Fruit fly (Drosophila melanogaster) whole organism, embryonic: ENCODE data around the gene Ugt49B2.

Source experiments
- Atf6 ChIP-seq: fragments of 200-800 bp; sonication (Bioruptor generic); IDR thresholded peaks from 2 replicates; pipeline ENCODE4 v1.3.6; 2022; ENCODE audit warnings: missing biosample characterization, missing genetic modification characterization
- Bdp1 ChIP-seq: fragments of 200-800 bp; sonication (Bioruptor generic); optimal IDR thresholded peaks from 3 replicates; lab custom pipeline; 2016; ENCODE audit warnings: missing biosample characterization, missing genetic modification characterization
- Bteb2 ChIP-seq: fragments of 200-800 bp; sonication (Bioruptor generic); optimal IDR thresholded peaks from 2 replicates; lab custom pipeline; 2016; ENCODE audit warnings: missing biosample characterization, missing genetic modification characterization
- CG10267 ChIP-seq: fragments of 200-800 bp; sonication (Bioruptor generic); optimal IDR thresholded peaks from 2 replicates; lab custom pipeline; 2018; ENCODE audit warnings: missing biosample characterization, mild to moderate bottlenecking, missing genetic modification characterization, moderate library complexity
- CG10543 ChIP-seq: fragments of 200-800 bp; sonication (Bioruptor generic); optimal IDR thresholded peaks from 3 replicates; lab custom pipeline; 2017; ENCODE audit warnings: missing biosample characterization, mild to moderate bottlenecking, missing genetic modification characterization, moderate library complexity
- CG11085 ChIP-seq: fragments of 200-800 bp; sonication (Bioruptor generic); IDR thresholded peaks from 2 replicates; pipeline ENCODE4 v1.3.6; 2022; ENCODE audit warnings: missing biosample characterization, missing genetic modification characterization
- CG11504 ChIP-seq: fragments of 200-800 bp; sonication (Bioruptor generic); optimal IDR thresholded peaks from 3 replicates; lab custom pipeline; 2019; ENCODE audit warnings: missing biosample characterization, mild to moderate bottlenecking, missing genetic modification characterization, moderate library complexity
- CG12071 ChIP-seq: fragments of 200-800 bp; sonication (Bioruptor generic); optimal IDR thresholded peaks from 3 replicates; lab custom pipeline; 2018; ENCODE audit warnings: missing biosample characterization, mild to moderate bottlenecking, missing genetic modification characterization
- CG12391 ChIP-seq: fragments of 200-800 bp; sonication (Bioruptor generic); optimal IDR thresholded peaks from 3 replicates; lab custom pipeline; 2018; ENCODE audit warnings: missing biosample characterization, mild to moderate bottlenecking, missing genetic modification characterization, moderate library complexity
- CG16779 ChIP-seq: fragments of 200-800 bp; sonication (Bioruptor generic); IDR thresholded peaks from 2 replicates; pipeline ENCODE4 v1.3.6; 2022; ENCODE audit warnings: missing biosample characterization, missing genetic modification characterization
- CG18599 ChIP-seq: fragments of 200-800 bp; sonication (Bioruptor generic); optimal IDR thresholded peaks from 3 replicates; lab custom pipeline; 2017; ENCODE audit warnings: missing biosample characterization, missing genetic modification characterization, mild to moderate bottlenecking, moderate library complexity, missing genetic modification reagents
- CG2129 ChIP-seq: fragments of 200-800 bp; sonication (Bioruptor generic); IDR thresholded peaks from 2 replicates; pipeline ENCODE4 v1.3.6; 2022; ENCODE audit warnings: missing biosample characterization, missing genetic modification characterization; ENCODE audit not compliant: partially characterized antibody
- CG2712 ChIP-seq: fragments of 200-800 bp; optimal IDR thresholded peaks from 3 replicates; lab custom pipeline; 2019; ENCODE audit warnings: missing biosample characterization, mild to moderate bottlenecking, missing genetic modification characterization, moderate library complexity
- CG4282 ChIP-seq: fragments of 200-800 bp; sonication (Bioruptor generic); optimal IDR thresholded peaks from 2 replicates; lab custom pipeline; 2016; ENCODE audit warnings: missing biosample characterization, missing genetic modification characterization
- CG4424 ChIP-seq: fragments of 200-800 bp; sonication (Bioruptor generic); optimal IDR thresholded peaks from 3 replicates; lab custom pipeline; 2016; ENCODE audit warnings: missing biosample characterization, missing genetic modification characterization
- CG4617 ChIP-seq: fragments of 200-800 bp; sonication (Bioruptor generic); optimal IDR thresholded peaks from 3 replicates; lab custom pipeline; 2016; ENCODE audit warnings: missing biosample characterization, missing genetic modification characterization, borderline replicate concordance
- CG6683 ChIP-seq: fragments of 200-800 bp; sonication (Bioruptor generic); optimal IDR thresholded peaks from 2 replicates; lab custom pipeline; 2017; ENCODE audit warnings: missing biosample characterization, mild to moderate bottlenecking, missing genetic modification characterization, missing genetic modification reagents
- CG6791 ChIP-seq: fragments of 200-800 bp; sonication (Bioruptor generic); IDR thresholded peaks from 3 replicates; pipeline ENCODE4 v1.3.6; 2022; ENCODE audit warnings: missing biosample characterization, missing genetic modification characterization; ENCODE audit not compliant: partially characterized antibody
- CG7745 ChIP-seq: fragments of 200-800 bp; sonication (Bioruptor generic); optimal IDR thresholded peaks from 2 replicates; lab custom pipeline; 2018; ENCODE audit warnings: missing biosample characterization, mild to moderate bottlenecking, missing genetic modification characterization, moderate library complexity
- CG7786 ChIP-seq: fragments of 200-800 bp; sonication (Bioruptor generic); optimal IDR thresholded peaks from 2 replicates; lab custom pipeline; 2016; ENCODE audit warnings: missing biosample characterization, missing genetic modification characterization
- CG7839 ChIP-seq: fragments of 200-800 bp; sonication (Bioruptor generic); optimal IDR thresholded peaks from 3 replicates; lab custom pipeline; 2018; ENCODE audit warnings: missing biosample characterization, mild to moderate bottlenecking, missing genetic modification characterization, moderate library complexity
- CG7963 ChIP-seq: fragments of 200-800 bp; sonication (Bioruptor generic); IDR thresholded peaks from 3 replicates; pipeline ENCODE4 v1.3.6; 2022; ENCODE audit warnings: missing biosample characterization, missing genetic modification characterization; ENCODE audit not compliant: partially characterized antibody
- CG7987 ChIP-seq: fragments of 200-800 bp; sonication (Bioruptor generic); optimal IDR thresholded peaks from 2 replicates; lab custom pipeline; 2018; ENCODE audit warnings: missing biosample characterization, mild to moderate bottlenecking, missing genetic modification characterization, moderate library complexity
- CG9609 ChIP-seq: fragments of 200-800 bp; sonication (Bioruptor generic); optimal IDR thresholded peaks from 3 replicates; lab custom pipeline; 2016; ENCODE audit warnings: missing biosample characterization, missing genetic modification characterization
- CHES-1-like ChIP-seq: fragments of 200-800 bp; sonication (Bioruptor generic); optimal IDR thresholded peaks from 2 replicates; lab custom pipeline; 2016; ENCODE audit warnings: missing biosample characterization, missing genetic modification characterization
- Dip3 ChIP-seq: fragments of 200-800 bp; sonication (Bioruptor generic); optimal IDR thresholded peaks from 3 replicates; lab custom pipeline; 2016; ENCODE audit warnings: missing biosample characterization, missing genetic modification characterization
- E2f2 ChIP-seq: fragments of 200-800 bp; sonication (Bioruptor generic); IDR thresholded peaks from 2 replicates; pipeline ENCODE4 v1.3.6; 2022; ENCODE audit warnings: missing biosample characterization, missing genetic modification characterization
- Hr51 ChIP-seq, 2 experiments: fragments of 200-800 bp; sonication (Bioruptor generic); optimal IDR thresholded peaks; 2 replicates in 1 of 2; 3 replicates in 1 of 2; lab custom pipeline; 2016 to 2018; ENCODE audit warnings: missing biosample characterization in 2 of 2, missing genetic modification characterization in 2 of 2, mild to moderate bottlenecking in 1 of 2, moderate library complexity in 1 of 2
- Lim3 ChIP-seq: fragments of 200-800 bp; sonication (Bioruptor generic); IDR thresholded peaks from 2 replicates; pipeline ENCODE4 v1.3.6; 2022; ENCODE audit warnings: missing biosample characterization, missing genetic modification characterization
- MESR4 ChIP-seq: fragments of 200-800 bp; sonication (Bioruptor generic); optimal IDR thresholded peaks from 2 replicates; lab custom pipeline; 2018; ENCODE audit warnings: missing biosample characterization, mild to moderate bottlenecking, missing genetic modification characterization, moderate library complexity
- Med ChIP-seq: fragments of 200-800 bp; sonication (Bioruptor generic); peaks from one replicate; lab custom pipeline; 2016; ENCODE audit warnings: missing biosample characterization, missing genetic modification characterization, mild to moderate bottlenecking, inconsistent platforms, moderate library complexity
- NK7.1 ChIP-seq: fragments of 200-800 bp; sonication (Bioruptor generic); optimal IDR thresholded peaks from 3 replicates; lab custom pipeline; 2016; ENCODE audit warnings: missing biosample characterization, missing genetic modification characterization
- Nf-YB ChIP-seq: fragments of 200-800 bp; sonication (Bioruptor generic); optimal IDR thresholded peaks from 3 replicates; lab custom pipeline; 2019; ENCODE audit warnings: missing biosample characterization, mild to moderate bottlenecking, missing genetic modification characterization, moderate library complexity
- Ssrp ChIP-seq: fragments of 200-800 bp; sonication (Bioruptor generic); optimal IDR thresholded peaks from 2 replicates; lab custom pipeline; 2018; ENCODE audit warnings: missing biosample characterization, mild to moderate bottlenecking, missing genetic modification characterization, moderate library complexity
- Taf1 ChIP-seq: fragments of 200-800 bp; sonication (Bioruptor generic); IDR thresholded peaks from 2 replicates; pipeline ENCODE4 v1.3.6; 2022; ENCODE audit warnings: missing biosample characterization, missing genetic modification characterization
- eve ChIP-seq, 2 experiments: fragments of >200 bp; optimal IDR thresholded peaks; 2 replicates each; lab custom pipeline; 2017; ENCODE audit warnings: missing biosample characterization in 2 of 2, missing genetic modification characterization in 2 of 2
- fd96Cb ChIP-seq: fragments of 200-800 bp; sonication (Bioruptor generic); optimal IDR thresholded peaks from 2 replicates; lab custom pipeline; 2018; ENCODE audit warnings: missing biosample characterization, mild to moderate bottlenecking, missing genetic modification characterization, moderate library complexity
- gem ChIP-seq: fragments of 200-800 bp; sonication (Bioruptor generic); optimal IDR thresholded peaks from 2 replicates; lab custom pipeline; 2019; ENCODE audit warnings: missing biosample characterization, mild to moderate bottlenecking, missing genetic modification characterization, moderate library complexity
- gro ChIP-seq: fragments of 200-800 bp; sonication (Bioruptor generic); optimal IDR thresholded peaks from 2 replicates; lab custom pipeline; 2016; ENCODE audit warnings: missing biosample characterization, missing genetic modification characterization
- ham ChIP-seq: fragments of 200-800 bp; sonication (Bioruptor generic); IDR thresholded peaks from 2 replicates; pipeline ENCODE4 v1.3.6; 2022; ENCODE audit warnings: missing biosample characterization, missing genetic modification characterization
- jumu ChIP-seq: fragments of 200-800 bp; sonication (Bioruptor generic); optimal IDR thresholded peaks from 3 replicates; lab custom pipeline; 2016; ENCODE audit warnings: missing biosample characterization, missing genetic modification characterization
- lmd ChIP-seq: fragments of 200-800 bp; sonication (Bioruptor generic); IDR thresholded peaks from 2 replicates; pipeline ENCODE4 v1.3.6; 2022; ENCODE audit warnings: missing biosample characterization, missing genetic modification characterization
- mam ChIP-seq: fragments of 200-800 bp; sonication (Bioruptor generic); optimal IDR thresholded peaks from 3 replicates; lab custom pipeline; 2016; ENCODE audit warnings: missing biosample characterization, missing genetic modification characterization
- salm ChIP-seq: fragments of 200-800 bp; sonication (Bioruptor generic); optimal IDR thresholded peaks from 2 replicates; lab custom pipeline; 2018; ENCODE audit warnings: missing biosample characterization, mild to moderate bottlenecking, missing genetic modification characterization
- shn ChIP-seq: fragments of 200-800 bp; sonication (Bioruptor generic); optimal IDR thresholded peaks from 3 replicates; lab custom pipeline; 2016; ENCODE audit warnings: missing biosample characterization, missing genetic modification characterization
- slp2 ChIP-seq: fragments of 200-800 bp; sonication (Bioruptor generic); optimal IDR thresholded peaks from 2 replicates; lab custom pipeline; 2016; ENCODE audit warnings: missing biosample characterization, missing genetic modification characterization
- sna ChIP-seq: fragments of 200-800 bp; sonication (Bioruptor generic); IDR thresholded peaks from 2 replicates; pipeline ENCODE4 v1.3.6; 2022; ENCODE audit warnings: missing biosample characterization, missing genetic modification characterization; ENCODE audit not compliant: partially characterized antibody
- sqz ChIP-seq: fragments of 200-800 bp; sonication (Bioruptor generic); optimal IDR thresholded peaks from 3 replicates; lab custom pipeline; 2018; ENCODE audit warnings: missing biosample characterization, mild to moderate bottlenecking, missing genetic modification characterization
- toy ChIP-seq: fragments of 200-800 bp; sonication (Bioruptor generic); IDR thresholded peaks from 2 replicates; pipeline ENCODE4 v1.3.6; 2022; ENCODE audit warnings: missing biosample characterization, missing genetic modification characterization
- zen ChIP-seq: fragments of 200-800 bp; sonication (Bioruptor generic); optimal IDR thresholded peaks from 3 replicates; lab custom pipeline; 2018; ENCODE audit warnings: missing biosample characterization, mild to moderate bottlenecking, missing genetic modification characterization, moderate library complexity
- zf30C ChIP-seq: fragments of 200-800 bp; sonication (Bioruptor generic); optimal IDR thresholded peaks from 3 replicates; lab custom pipeline; 2018; ENCODE audit warnings: missing biosample characterization, mild to moderate bottlenecking, missing genetic modification characterization

Ugt49B2 gene

dm6 chr3R:21365262-21365661, 34.3 kb downstream of the Ugt49B2 start (continued):
- TF ChIP-seq CG10543 (GFP tag; lab: Kevin White, UChicago) (peak; percentile 99), Lim3 (peak; percentile 81), mam (GFP tag; lab: Kevin White, UChicago) (peak; percentile 98), gem (tag; lab: Kevin White, UChicago) (peak; percentile 97), CG4424 (GFP tag; lab: Kevin White, UChicago) (peak; percentile 95), CG12391 (tag; lab: Kevin White, UChicago) (peak; percentile 96), ham (GFP tag; lab: Robert Waterston, UW) (peak; percentile 68), E2f2 (GFP tag; lab: Robert Waterston, UW) (peak; percentile 76), Dip3 (GFP tag; lab: Kevin White, UChicago) (peak; percentile 94), shn (GFP tag; lab: Kevin White, UChicago) (peak; percentile 95), CG6683 (GFP tag; lab: Kevin White, UChicago) (peak; percentile 81), eve (GFP tag; optimal IDR thresholded peaks at IDR 0.05; lab: Kevin White, UChicago) (no peak), CG7786 (GFP tag; lab: Kevin White, UChicago) (peak; percentile 92), fd96Cb (peak; percentile 93), Hr51 (GFP tag; optimal IDR thresholded peaks at IDR 0.05; lab: Kevin White, UChicago) (peak; percentile 93 to 94), salm (tag; lab: Kevin White, UChicago) (peak; percentile 84), CG4282 (GFP tag; lab: Kevin White, UChicago) (peak; percentile 76), Bdp1 (peak; percentile 86), CHES-1-like (peak; percentile 91), zf30C (GFP tag; lab: Kevin White, UChicago) (peak; percentile 54), CG12071 (no peak), CG7839 (tag; lab: Kevin White, UChicago) (peak; percentile 97), CG7745 (no peak), sqz (GFP tag; lab: Kevin White, UChicago) (peak; percentile 87), CG9609 (peak; percentile 92), CG11504 (tag; lab: Kevin White, UChicago) (peak; percentile 94), gro (GFP tag; lab: Kevin White, UChicago) (peak; percentile 93)

dm6 chr3R:21360192-21360535, 39.4 kb downstream of the Ugt49B2 start:
- TF ChIP-seq CG16779 (no peak), CG18599 (no peak), NK7.1 (GFP tag; lab: Kevin White, UChicago) (no peak), CG10267 (no peak), CG6791 (GFP tag; lab: Robert Waterston, UW) (0 out of 3 replicates have a peak, but pooled peaks have one; percentile 1), Nf-YB (GFP tag; lab: Kevin White, UChicago) (no peak), CG11085 (GFP tag; lab: Robert Waterston, UW) (no peak), CG2712 (tag; lab: Kevin White, UChicago) (no peak), CG4617 (GFP tag; lab: Kevin White, UChicago) (peak; percentile 35), lmd (no peak), Taf1 (no peak), Med (GFP tag; lab: Kevin White, UChicago) (peak; percentile 38), zen (tag; lab: Kevin White, UChicago) (no peak), sna (GFP tag; lab: Robert Waterston, UW) (0 out of 2 replicates have a peak, but pooled peaks have one; percentile 20), Atf6 (no peak), MESR4 (peak; percentile 68), CG7963 (no peak; the same call in 2 of the 3 replicates), jumu (GFP tag; lab: Kevin White, UChicago) (no peak), CG7987 (GFP tag; lab: Kevin White, UChicago) (no peak), slp2 (GFP tag; lab: Kevin White, UChicago) (no peak), toy (GFP tag; lab: Robert Waterston, UW) (no peak), Ssrp (no peak), Bteb2 (GFP tag; lab: Kevin White, UChicago) (no peak), CG2129 (GFP tag; lab: Robert Waterston, UW) (0 out of 2 replicates have a peak, but pooled peaks have one; percentile 38)
